Worm (Caenorhabditis elegans) whole organism, young adult: ENCODE results near the gene T04C12.11.

Experiments
- F37B4.10 ChIP-seq: fragments of 200-800 bp; sonication (Bioruptor generic); IDR thresholded peaks from 2 replicates; pipeline ENCODE4 v1.3.6; 2022; ENCODE audit warnings: missing genetic modification characterization, missing compliant biosample characterization
- F49E8.2 ChIP-seq: sonication (generic microtip); optimal IDR thresholded peaks from 3 replicates; lab custom pipeline; 2017; ENCODE audit warnings: missing genetic modification characterization, mild to moderate bottlenecking, missing compliant biosample characterization, antibody characterized with exemption, moderate library complexity; ENCODE audit not compliant: insufficient read depth
- Y79H2A.3 ChIP-seq: fragments of 200-800 bp; sonication (Bioruptor generic); conservative IDR thresholded peaks from 2 replicates; pipeline ENCODE4 v1.3.6; 2022; ENCODE audit warnings: missing genetic modification reagents, missing genetic modification characterization, missing compliant biosample characterization
- ama-1 ChIP-seq, 3 experiments: fragments of 150-350 bp in 1 of 3; sonication (generic microtip) in 2 of 3; optimal IDR thresholded peaks; 2 replicates each; lab custom pipeline; 2014 to 2018; ENCODE audit warnings: missing biosample characterization in 2 of 3, missing genetic modification characterization in 2 of 3, missing genetic modification reagents in 2 of 3
- aptf-2 ChIP-seq: fragments of 200-800 bp; sonication (Bioruptor generic); conservative IDR thresholded peaks from 2 replicates; pipeline ENCODE4 v1.3.6; 2022; ENCODE audit warnings: missing genetic modification reagents, missing genetic modification characterization, missing compliant biosample characterization
- ccch-3 ChIP-seq: fragments of 200-800 bp; sonication (Bioruptor generic); optimal IDR thresholded peaks from 2 replicates; lab custom pipeline; 2018; ENCODE audit warnings: mild to moderate bottlenecking, missing genetic modification characterization, missing compliant biosample characterization
- lin-26 ChIP-seq: fragments of 200-800 bp; sonication (Bioruptor generic); IDR thresholded peaks from 2 replicates; pipeline ENCODE4 v1.3.6; 2022; ENCODE audit warnings: missing genetic modification reagents, missing genetic modification characterization, missing compliant biosample characterization
- mel-28 ChIP-seq: sonication (generic microtip); optimal IDR thresholded peaks from 2 replicates; lab custom pipeline; 2016; ENCODE audit warnings: borderline replicate concordance, mild to moderate bottlenecking, missing genetic modification characterization, missing compliant biosample characterization
- nfya-1 ChIP-seq: sonication (generic microtip); optimal IDR thresholded peaks from 2 replicates; lab custom pipeline; 2017; ENCODE audit warnings: antibody characterized with exemption, missing compliant biosample characterization, missing genetic modification characterization, borderline replicate concordance; ENCODE audit not compliant: insufficient read depth
- pha-4 ChIP-seq: fragments of 150-350 bp; sonication (generic microtip); optimal IDR thresholded peaks from 2 replicates; lab custom pipeline; 2014; ENCODE audit warnings: missing biosample characterization, missing genetic modification reagents, missing genetic modification characterization

ce11 chrV:11010768-11011167 lies 49.3 kb downstream of the T04C12.11 start:
- TF ChIP-seq mel-28, result no peak
- TF ChIP-seq F49E8.2, result no peak
- no peak for TF ChIP-seq F37B4.10 (GFP tag; lab: Robert Waterston, UW)
- no peak for TF ChIP-seq ccch-3
- no peak for TF ChIP-seq pha-4
- TF ChIP-seq ama-1 (optimal IDR thresholded peaks at IDR 0.05; lab: Kevin White, UChicago), result no peak
- TF ChIP-seq ama-1 (GFP tag; optimal IDR thresholded peaks at IDR 0.05; lab: Kevin White, UChicago), result no peak
- no peak for TF ChIP-seq nfya-1 (tag; lab: Kevin White, UChicago)
- no peak for TF ChIP-seq lin-26 (GFP tag; lab: Robert Waterston, UW)
- no peak for TF ChIP-seq Y79H2A.3
- TF ChIP-seq aptf-2 (GFP tag; lab: Robert Waterston, UW), result no peak
